Worm (Caenorhabditis elegans) whole organism, L4 larva: ENCODE measurements around the gene xpo-1.

Source experiments
- F10B5.3 ChIP-seq: sonication (generic microtip); optimal IDR thresholded peaks from 2 replicates; lab custom pipeline; 2016; ENCODE audit warnings: mild to moderate bottlenecking, missing genetic modification characterization, missing compliant biosample characterization
- F26F4.8 ChIP-seq: fragments of 200-800 bp; sonication (Bioruptor generic); conservative IDR thresholded peaks from 2 replicates; pipeline ENCODE4 v1.3.6; 2022; ENCODE audit warnings: missing genetic modification characterization, missing compliant biosample characterization
- F37D6.2 ChIP-seq: sonication (generic microtip); optimal IDR thresholded peaks from 2 replicates; lab custom pipeline; 2016; ENCODE audit warnings: mild to moderate bottlenecking, missing genetic modification characterization, missing compliant biosample characterization
- F49E8.2 ChIP-seq: sonication (generic microtip); optimal IDR thresholded peaks from 2 replicates; lab custom pipeline; 2016; ENCODE audit warnings: missing compliant biosample characterization, mild to moderate bottlenecking, missing genetic modification characterization, borderline replicate concordance
- T26A8.4 ChIP-seq: fragments of 200-800 bp; sonication (Bioruptor generic); IDR thresholded peaks from 2 replicates; pipeline ENCODE4 v1.3.6; 2022; ENCODE audit warnings: missing genetic modification characterization, missing compliant biosample characterization
- Y5F2A.4 ChIP-seq: fragments of 200-800 bp; sonication (Bioruptor generic); optimal IDR thresholded peaks from 2 replicates; lab custom pipeline; 2018; ENCODE audit warnings: mild to moderate bottlenecking, missing genetic modification characterization, missing compliant biosample characterization
- ZK337.2 ChIP-seq: fragments of 200-800 bp; sonication (Bioruptor generic); IDR thresholded peaks from 2 replicates; pipeline ENCODE4 v1.3.6; 2022; ENCODE audit warnings: missing genetic modification reagents, missing genetic modification characterization, missing compliant biosample characterization
- aha-1 ChIP-seq: fragments of 150-350 bp; peaks from one replicate; lab custom pipeline; 2014; ENCODE audit warnings: missing biosample characterization, missing genetic modification characterization
- aly-2 ChIP-seq: sonication (generic microtip); optimal IDR thresholded peaks from 2 replicates; lab custom pipeline; 2018; ENCODE audit warnings: missing biosample characterization, missing genetic modification characterization
- ama-1 ChIP-seq: fragments of 150-350 bp; optimal IDR thresholded peaks from 2 replicates; lab custom pipeline; 2014; ENCODE audit warnings: inconsistent platforms, mixed read lengths
- arid-1 ChIP-seq: fragments of 200-800 bp; sonication (Bioruptor generic); conservative IDR thresholded peaks from 2 replicates; pipeline ENCODE4 v1.3.6; 2022; ENCODE audit warnings: missing genetic modification reagents, missing genetic modification characterization, missing compliant biosample characterization
- attf-4 ChIP-seq: sonication (generic microtip); optimal IDR thresholded peaks from 3 replicates; lab custom pipeline; 2017; ENCODE audit warnings: missing biosample characterization, missing genetic modification characterization
- ceh-28 ChIP-seq: fragments of 150-350 bp; optimal IDR thresholded peaks from 2 replicates; lab custom pipeline; 2014; ENCODE audit warnings: missing biosample characterization, missing genetic modification reagents, missing genetic modification characterization
- cey-2 ChIP-seq: sonication (generic microtip); optimal IDR thresholded peaks from 3 replicates; lab custom pipeline; 2017; ENCODE audit warnings: missing genetic modification characterization, mild to moderate bottlenecking, missing compliant biosample characterization, antibody characterized with exemption, borderline replicate concordance; ENCODE audit not compliant: insufficient read depth
- ctbp-1 ChIP-seq: fragments of 200-800 bp; sonication (Bioruptor generic); IDR thresholded peaks from 2 replicates; pipeline ENCODE4 v1.3.6; 2022; ENCODE audit warnings: missing genetic modification reagents, missing genetic modification characterization, missing compliant biosample characterization
- daf-16 ChIP-seq, 3 experiments: sonication (generic microtip); optimal IDR thresholded peaks; 2 replicates each; lab custom pipeline; 2016 to 2017; ENCODE audit warnings: missing genetic modification characterization in 3 of 3, missing genetic modification reagents in 3 of 3, mild to moderate bottlenecking in 2 of 3, missing compliant biosample characterization in 2 of 3, missing biosample characterization in 1 of 3, moderate library complexity in 1 of 3
- daf-8 ChIP-seq: fragments of 200-800 bp; sonication (Bioruptor generic); IDR thresholded peaks from 2 replicates; pipeline ENCODE4 v1.3.6; 2022; ENCODE audit warnings: missing genetic modification characterization, missing compliant biosample characterization
- dmd-6 ChIP-seq: fragments of 200-800 bp; sonication (Bioruptor generic); IDR thresholded peaks from 2 replicates; pipeline ENCODE4 v1.3.6; 2022; ENCODE audit warnings: missing genetic modification reagents, missing genetic modification characterization, missing compliant biosample characterization
- dmd-8 ChIP-seq: fragments of 200-800 bp; sonication (Bioruptor generic); IDR thresholded peaks from 2 replicates; pipeline ENCODE4 v1.3.6; 2022; ENCODE audit warnings: missing genetic modification characterization, missing compliant biosample characterization
- dpl-1 ChIP-seq: fragments of 150-350 bp; optimal IDR thresholded peaks from 2 replicates; lab custom pipeline; 2014; ENCODE audit warnings: missing biosample characterization, missing genetic modification reagents, missing genetic modification characterization
- dve-1 ChIP-seq: sonication (generic microtip); optimal IDR thresholded peaks from 2 replicates; lab custom pipeline; 2017; ENCODE audit warnings: antibody characterized with exemption, mild to moderate bottlenecking, missing genetic modification characterization, missing compliant biosample characterization; ENCODE audit not compliant: insufficient read depth
- egl-43 ChIP-seq: fragments of 200-800 bp; sonication (Bioruptor generic); IDR thresholded peaks from 2 replicates; pipeline ENCODE4 v1.3.6; 2022; ENCODE audit warnings: missing genetic modification reagents, missing genetic modification characterization, missing compliant biosample characterization
- fkh-10 ChIP-seq: fragments of 150-350 bp; optimal IDR thresholded peaks from 2 replicates; lab custom pipeline; 2014; ENCODE audit warnings: missing biosample characterization, missing genetic modification reagents, missing genetic modification characterization
- gei-8 ChIP-seq: fragments of 200-800 bp; sonication (Bioruptor generic); optimal IDR thresholded peaks from 2 replicates; lab custom pipeline; 2018; ENCODE audit warnings: mild to moderate bottlenecking, missing genetic modification characterization, missing compliant biosample characterization
- lim-7 ChIP-seq: fragments of 200-800 bp; sonication (Bioruptor generic); IDR thresholded peaks from 2 replicates; pipeline ENCODE4 v1.3.6; 2022; ENCODE audit warnings: missing genetic modification characterization, missing compliant biosample characterization
- lin-13 ChIP-seq: fragments of 150-350 bp; optimal IDR thresholded peaks from 2 replicates; lab custom pipeline; 2014; ENCODE audit warnings: missing biosample characterization, missing genetic modification reagents, missing genetic modification characterization
- lin-38 ChIP-seq: fragments of 200-800 bp; sonication (Bioruptor generic); IDR thresholded peaks from 2 replicates; pipeline ENCODE4 v1.3.6; 2022; ENCODE audit warnings: missing genetic modification reagents, missing genetic modification characterization, missing compliant biosample characterization
- lsy-2 ChIP-seq, 2 experiments: fragments of 150-350 bp in 1 of 2; sonication (generic microtip) in 1 of 2; optimal IDR thresholded peaks; 2 replicates each; lab custom pipeline; 2014 to 2017; ENCODE audit warnings: missing biosample characterization in 2 of 2, missing genetic modification characterization in 2 of 2
- madf-9 ChIP-seq: fragments of 200-800 bp; sonication (Bioruptor generic); conservative IDR thresholded peaks from 2 replicates; pipeline ENCODE4 v1.3.6; 2022; ENCODE audit warnings: missing genetic modification reagents, missing genetic modification characterization, missing compliant biosample characterization
- mep-1 ChIP-seq: fragments of 150-350 bp; sonication (generic microtip); optimal IDR thresholded peaks from 3 replicates; lab custom pipeline; 2014; ENCODE audit warnings: missing biosample characterization, missing genetic modification characterization
- mxl-2 ChIP-seq: fragments of 200-800 bp; sonication (Bioruptor generic); conservative IDR thresholded peaks from 2 replicates; pipeline ENCODE4 v1.3.6; 2022; ENCODE audit warnings: missing genetic modification reagents, missing genetic modification characterization, missing compliant biosample characterization
- nhr-10 ChIP-seq: fragments of 150-350 bp; optimal IDR thresholded peaks from 2 replicates; lab custom pipeline; 2014; ENCODE audit warnings: missing biosample characterization, missing genetic modification characterization
- nhr-102 ChIP-seq: sonication (generic microtip); optimal IDR thresholded peaks from 2 replicates; lab custom pipeline; 2016; ENCODE audit warnings: mild to moderate bottlenecking, missing genetic modification characterization, moderate library complexity, missing compliant biosample characterization
- nhr-25 ChIP-seq: sonication (generic microtip); optimal IDR thresholded peaks from 2 replicates; lab custom pipeline; 2017; ENCODE audit warnings: missing genetic modification characterization, mild to moderate bottlenecking, missing compliant biosample characterization, antibody characterized with exemption, moderate library complexity, borderline replicate concordance; ENCODE audit not compliant: insufficient read depth
- nhr-42 ChIP-seq: fragments of 200-800 bp; sonication (Bioruptor generic); IDR thresholded peaks from 2 replicates; pipeline ENCODE4 v1.3.6; 2022; ENCODE audit warnings: missing genetic modification characterization, missing compliant biosample characterization
- nhr-48 ChIP-seq: sonication (generic microtip); optimal IDR thresholded peaks from 2 replicates; lab custom pipeline; 2016; ENCODE audit warnings: mild to moderate bottlenecking, missing genetic modification characterization, missing compliant biosample characterization
- rbr-2 ChIP-seq: sonication (generic microtip); optimal IDR thresholded peaks from 2 replicates; lab custom pipeline; 2016; ENCODE audit warnings: missing genotype, missing genetic modification characterization, missing compliant biosample characterization
- saeg-2 ChIP-seq: fragments of 200-800 bp; sonication (Bioruptor generic); IDR thresholded peaks from 2 replicates; pipeline ENCODE4 v1.3.6; 2022; ENCODE audit warnings: missing genetic modification reagents, missing genetic modification characterization, missing compliant biosample characterization
- set-16 ChIP-seq: fragments of 200-800 bp; sonication (Bioruptor generic); IDR thresholded peaks from 2 replicates; pipeline ENCODE4 v1.3.6; 2022; ENCODE audit warnings: missing genetic modification reagents, missing genetic modification characterization, missing compliant biosample characterization
- snpc-1.2 ChIP-seq: fragments of 200-800 bp; sonication (Bioruptor generic); IDR thresholded peaks from 2 replicates; pipeline ENCODE4 v1.3.6; 2022; ENCODE audit warnings: missing genetic modification reagents, missing genetic modification characterization, missing compliant biosample characterization
- spr-1 ChIP-seq: sonication (generic microtip); optimal IDR thresholded peaks from 2 replicates; lab custom pipeline; 2016; ENCODE audit warnings: mild to moderate bottlenecking, missing genetic modification characterization, missing compliant biosample characterization
- spr-3 ChIP-seq: fragments of 200-800 bp; sonication (Bioruptor generic); optimal IDR thresholded peaks from 2 replicates; lab custom pipeline; 2018; ENCODE audit warnings: mild to moderate bottlenecking, missing genetic modification characterization, missing compliant biosample characterization
- vab-7 ChIP-seq: fragments of 200-800 bp; sonication (Bioruptor generic); IDR thresholded peaks from 2 replicates; pipeline ENCODE4 v1.3.6; 2022; ENCODE audit warnings: missing genetic modification reagents, missing genetic modification characterization, missing compliant biosample characterization
- zag-1 ChIP-seq: fragments of 150-350 bp; optimal IDR thresholded peaks from 2 replicates; lab custom pipeline; 2014; ENCODE audit warnings: missing biosample characterization, missing genetic modification characterization
- zfp-3 ChIP-seq: fragments of 200-800 bp; sonication (Bioruptor generic); conservative IDR thresholded peaks from 2 replicates; pipeline ENCODE4 v1.3.6; 2022; ENCODE audit warnings: missing genetic modification reagents, missing genetic modification characterization, missing compliant biosample characterization
- ztf-11 ChIP-seq: fragments of 150-350 bp; optimal IDR thresholded peaks from 2 replicates; lab custom pipeline; 2014; ENCODE audit warnings: missing biosample characterization, missing genetic modification characterization

Gene xpo-1

ce11 chrV:7855382-7855994 lies 50.6 kb downstream of the xpo-1 start, which contains the start of gene C37C3.2 (continued):
- TF ChIP-seq attf-4 (tag; lab: Kevin White, UChicago), result no peak
- TF ChIP-seq ctbp-1 (GFP tag; lab: Robert Waterston, UW), result no peak
- TF ChIP-seq lim-7, result no peak
- no peak for TF ChIP-seq nhr-48
- TF ChIP-seq gei-8 (GFP tag; lab: Kevin White, UChicago), result no peak
- no peak for TF ChIP-seq T26A8.4 (GFP tag; lab: Robert Waterston, UW)
- TF ChIP-seq ZK337.2, result no peak
- no peak for TF ChIP-seq zag-1 (tag; lab: Kevin White, UChicago)
- no peak for TF ChIP-seq nhr-10 (tag; lab: Kevin White, UChicago)
- no peak for TF ChIP-seq cey-2 (tag; lab: Kevin White, UChicago)
- TF ChIP-seq lsy-2 (tag; optimal IDR thresholded peaks at IDR 0.05; lab: Kevin White, UChicago), result no peak
- no peak for TF ChIP-seq F37D6.2 (tag; lab: Kevin White, UChicago)
- no peak for TF ChIP-seq F26F4.8 (GFP tag; lab: Robert Waterston, UW)
- no peak for TF ChIP-seq dpl-1
- TF ChIP-seq nhr-25, result no peak
- TF ChIP-seq saeg-2, result no peak
- no peak for TF ChIP-seq daf-16 (GFP tag; optimal IDR thresholded peaks at IDR 0.05; lab: Kevin White, UChicago)
- peak; percentile 8 for TF ChIP-seq daf-16 (tag; optimal IDR thresholded peaks at IDR 0.05; lab: Kevin White, UChicago)
- no peak for TF ChIP-seq dmd-8 (GFP tag; lab: Robert Waterston, UW)
- TF ChIP-seq mxl-2 (GFP tag; lab: Robert Waterston, UW), result no peak
- TF ChIP-seq vab-7, result no peak
- TF ChIP-seq rbr-2 (tag; lab: Kevin White, UChicago), result no peak
- no peak for TF ChIP-seq ztf-11 (tag; lab: Kevin White, UChicago)

- TF ChIP-seq egl-43 (no peak), set-16 (GFP tag; lab: Robert Waterston, UW) (peak; percentile 38; the same call in 1 of the 2 replicates)
These were observed 51.8 kb downstream of the xpo-1 start for ce11 chrV:7856641-7857040.

ce11 chrV:7857931-7858330 lies 53.1 kb downstream of the xpo-1 start, which contains the start of gene C37C3.1:
Gene C37C3.1 (plus strand): TSS chrV:7857963.
- TF ChIP-seq dmd-6 (GFP tag; lab: Robert Waterston, UW), result no peak
- peak; percentile 17 for TF ChIP-seq F49E8.2 (tag; lab: Kevin White, UChicago)
- peak; percentile 24 for TF ChIP-seq Y5F2A.4 (GFP tag; lab: Kevin White, UChicago)
- peak; percentile 14 for TF ChIP-seq dve-1 (tag; lab: Kevin White, UChicago)
- peak; percentile 69 for TF ChIP-seq nhr-102 (tag; lab: Kevin White, UChicago)
- peak in 1 of 2 experiments; percentile 59 for TF ChIP-seq lsy-2 (tag; optimal IDR thresholded peaks at IDR 0.05; lab: Kevin White, UChicago)
- peak; percentile 35 for TF ChIP-seq mep-1
- TF ChIP-seq ctbp-1 (GFP tag; lab: Robert Waterston, UW), result 0 out of 2 replicates have a peak, but pooled peaks have one; percentile 49
- peak; percentile 15 for TF ChIP-seq nhr-48
- TF ChIP-seq fkh-10 (GFP tag; lab: Kevin White, UChicago), result no peak
- TF ChIP-seq aly-2 (tag; lab: Kevin White, UChicago), result no peak
- peak; percentile 19 for TF ChIP-seq spr-1 (tag; lab: Kevin White, UChicago)
- TF ChIP-seq aha-1 (tag; lab: Kevin White, UChicago), result peak; percentile 94
- peak; percentile 23; the same call in 1 of the 2 replicates for TF ChIP-seq snpc-1.2 (GFP tag; lab: Robert Waterston, UW)
- TF ChIP-seq ama-1, result peak; percentile 84
- no peak for TF ChIP-seq nhr-42
- TF ChIP-seq spr-3 (GFP tag; lab: Kevin White, UChicago), result peak; percentile 13
- peak; percentile 57; the same call in 1 of the 2 replicates for TF ChIP-seq arid-1 (GFP tag; lab: Robert Waterston, UW)
- TF ChIP-seq F10B5.3 (tag; lab: Kevin White, UChicago), result peak; percentile 59
- 0 out of 2 replicates have a peak, but pooled peaks have one; percentile 47 for TF ChIP-seq zfp-3
- TF ChIP-seq madf-9, result no peak
- peak; percentile 81 for TF ChIP-seq T26A8.4 (GFP tag; lab: Robert Waterston, UW)
- 0 out of 2 replicates have a peak, but pooled peaks have one; percentile 13 for TF ChIP-seq daf-8 (GFP tag; lab: Robert Waterston, UW)
- TF ChIP-seq lin-13, result peak; percentile 57
- TF ChIP-seq ceh-28 (tag; lab: Kevin White, UChicago), result no peak
- TF ChIP-seq dmd-8 (GFP tag; lab: Robert Waterston, UW), result 0 out of 2 replicates have a peak, but pooled peaks have one; percentile 24
- peak; percentile 57 for TF ChIP-seq lin-38 (GFP tag; lab: Robert Waterston, UW)
